Worm (Caenorhabditis elegans): ENCODE measurements around the gene mmaa-1.
A peak's percentile ranks its signal among the peaks of the same experiment; 100 is the strongest.
"Not testable (repeated sequence)": the region's sequence is repeated elsewhere in the genome, so short reads cannot be mapped to it uniquely, and the experiment has no call there.

mmaa-1 gene

ce11 chrII:7084021-7084420 lies 16.9 kb downstream of the mmaa-1 start, which contains the start of the genes T02G5.14 and T02G5.15:
Gene T02G5.14, plus strand, starts transcription at chrII:7084321.
Gene T02G5.15, plus strand, starts transcription at chrII:7084321.
- not testable (repeated sequence) for TF ChIP-seq ahr-1 (tag; optimal IDR thresholded peaks at IDR 0.05); gmeb-2 (tag; optimal IDR thresholded peaks at IDR 0.05); hlh-13 (GFP tag; optimal IDR thresholded peaks at IDR 0.05)

ce11 chrII:7075564-7076228 lies 25.3 kb downstream of the mmaa-1 start, which contains the start of gene T02G5.7:
Gene T02G5.7, plus strand, starts transcription at chrII:7075614.
- no peak for TF ChIP-seq odd-2 (tag; optimal IDR thresholded peaks at IDR 0.05)
- no peak for TF ChIP-seq C38D4.7 (GFP tag; optimal IDR thresholded peaks at IDR 0.05)
- no peak for TF ChIP-seq ceh-18 (tag; optimal IDR thresholded peaks at IDR 0.05)
- no peak for TF ChIP-seq nhr-232 (tag; optimal IDR thresholded peaks at IDR 0.05)
- TF ChIP-seq hlh-13 (GFP tag; optimal IDR thresholded peaks at IDR 0.05): no peak
- TF ChIP-seq pax-1 (tag; optimal IDR thresholded peaks at IDR 0.05): no peak
- TF ChIP-seq ceh-31 (tag; optimal IDR thresholded peaks at IDR 0.05): no peak
- no peak for TF ChIP-seq npax-4 (tag; optimal IDR thresholded peaks at IDR 0.05)
- no peak for TF ChIP-seq mec-3 (tag; optimal IDR thresholded peaks at IDR 0.05; ENCODE audit: borderline replicate concordance)
- no peak for TF ChIP-seq ahr-1 (tag; optimal IDR thresholded peaks at IDR 0.05)
- no peak for TF ChIP-seq eyg-1 (tag; optimal IDR thresholded peaks at IDR 0.05)

- TF ChIP-seq lin-11 (tag; optimal IDR thresholded peaks at IDR 0.05): no peak
Measured at ce11 chrII:7073537-7073913, 27.4 kb downstream of the mmaa-1 start, which contains the start of gene kat-1. Gene kat-1, plus strand, starts transcription at chrII:7073814.

ce11 chrII:7072590-7073536 lies 28.1 kb downstream of the mmaa-1 start:
- TF ChIP-seq fkh-6 (tag; optimal IDR thresholded peaks at IDR 0.05) (peak; percentile 7), unc-3 (GFP tag; conservative IDR thresholded peaks at IDR 0.05) (no peak), unc-3 (tag; optimal IDR thresholded peaks at IDR 0.05) (no peak), ttx-3 (tag; optimal IDR thresholded peaks at IDR 0.05) (no peak), hlh-30 (tag; optimal IDR thresholded peaks at IDR 0.05; ENCODE audit: insufficient read depth) (no peak), unc-42 (tag; optimal IDR thresholded peaks at IDR 0.05) (peak; percentile 93), unc-55 (GFP tag; optimal IDR thresholded peaks at IDR 0.05) (no peak), tbx-2 (tag; optimal IDR thresholded peaks at IDR 0.05) (peak; percentile 76), elt-2 (tag; optimal IDR thresholded peaks at IDR 0.05) (peak; percentile 82), lim-6 (tag; optimal IDR thresholded peaks at IDR 0.05) (no peak), che-1 (tag; optimal IDR thresholded peaks at IDR 0.05) (no peak), hlh-6 (tag; optimal IDR thresholded peaks at IDR 0.05) (no peak), ceh-34 (tag; optimal IDR thresholded peaks at IDR 0.05) (no peak), tbx-7 (tag; optimal IDR thresholded peaks at IDR 0.05) (peak; percentile 81), ahr-1 (tag; optimal IDR thresholded peaks at IDR 0.05) (peak; percentile 69), ceh-31 (tag; optimal IDR thresholded peaks at IDR 0.05) (peak; percentile 97), pag-3 (tag; optimal IDR thresholded peaks at IDR 0.05; ENCODE audit: borderline replicate concordance) (no peak), hlh-15 (tag; optimal IDR thresholded peaks at IDR 0.05) (peak; percentile 17), ceh-48 (tag; optimal IDR thresholded peaks at IDR 0.05) (no peak), F13H6.1 (tag; optimal IDR thresholded peaks at IDR 0.05) (peak; percentile 61), ztf-16 (tag; optimal IDR thresholded peaks at IDR 0.05) (peak; percentile 59), sox-2 (GFP tag; IDR thresholded peaks at IDR 0.05) (no peak), syd-9 (tag; optimal IDR thresholded peaks at IDR 0.05) (peak; percentile 51), pat-9 (tag; optimal IDR thresholded peaks at IDR 0.05) (no peak), hlh-8 (tag; optimal IDR thresholded peaks at IDR 0.05) (peak; percentile 59), odd-2 (tag; optimal IDR thresholded peaks at IDR 0.05) (no peak), ref-2 (tag; optimal IDR thresholded peaks at IDR 0.05) (peak; percentile 68), zip-5 (tag; optimal IDR thresholded peaks at IDR 0.05) (peak; percentile 89), pha-2 (tag; optimal IDR thresholded peaks at IDR 0.05) (no peak), ets-4 (tag; optimal IDR thresholded peaks at IDR 0.05) (peak; percentile 84), fkh-10 (GFP tag; optimal IDR thresholded peaks at IDR 0.05) (no peak), ceh-9 (tag; optimal IDR thresholded peaks at IDR 0.05) (no peak), ceh-2 (tag; optimal IDR thresholded peaks at IDR 0.05) (peak; percentile 84)

All from whole organism, late embryonic.